Fruit fly (Drosophila melanogaster) whole organism, embryonic: ENCODE results near the gene CG2129.

ENCODE experiments used
- Abd-B ChIP-seq: fragments of 200-800 bp; sonication (Bioruptor generic); optimal IDR thresholded peaks from 2 replicates; lab custom pipeline; 2018; ENCODE audit warnings: missing biosample characterization, mild to moderate bottlenecking, missing genetic modification characterization, moderate library complexity
- Adf1 ChIP-seq: fragments of 200-800 bp; sonication (Bioruptor generic); IDR thresholded peaks from 2 replicates; pipeline ENCODE4 v1.3.6; 2022; ENCODE audit warnings: missing biosample characterization, missing genetic modification characterization
- Antp ChIP-seq: fragments of 200-800 bp; sonication (Bioruptor generic); optimal IDR thresholded peaks from 3 replicates; lab custom pipeline; 2016; ENCODE audit warnings: missing biosample characterization, missing genetic modification characterization
- Atf6 ChIP-seq: fragments of 200-800 bp; sonication (Bioruptor generic); IDR thresholded peaks from 2 replicates; pipeline ENCODE4 v1.3.6; 2022; ENCODE audit warnings: missing biosample characterization, missing genetic modification characterization
- CG10267 ChIP-seq: fragments of 200-800 bp; sonication (Bioruptor generic); optimal IDR thresholded peaks from 2 replicates; lab custom pipeline; 2018; ENCODE audit warnings: missing biosample characterization, mild to moderate bottlenecking, missing genetic modification characterization, moderate library complexity
- CG11398 ChIP-seq: fragments of 200-800 bp; sonication (Bioruptor generic); optimal IDR thresholded peaks from 2 replicates; lab custom pipeline; 2016; ENCODE audit warnings: missing biosample characterization, missing genetic modification characterization
- CG12744 ChIP-seq: fragments of 200-800 bp; sonication (Bioruptor generic); optimal IDR thresholded peaks from 2 replicates; lab custom pipeline; 2016; ENCODE audit warnings: missing biosample characterization, missing genetic modification characterization
- CG14050 ChIP-seq: fragments of 200-800 bp; sonication (Bioruptor generic); IDR thresholded peaks from 3 replicates; pipeline ENCODE4 v1.3.6; 2022; ENCODE audit warnings: missing biosample characterization, missing genetic modification characterization
- CG30403 ChIP-seq: fragments of 200-800 bp; sonication (Bioruptor generic); optimal IDR thresholded peaks from 3 replicates; lab custom pipeline; 2016; ENCODE audit warnings: missing biosample characterization, missing genetic modification characterization
- CG31441 ChIP-seq: fragments of 200-800 bp; sonication (Bioruptor generic); IDR thresholded peaks from 2 replicates; pipeline ENCODE4 v1.3.6; 2022; ENCODE audit warnings: missing biosample characterization, missing genetic modification characterization
- CG3281 ChIP-seq: fragments of 200-800 bp; sonication (Bioruptor generic); optimal IDR thresholded peaks from 3 replicates; lab custom pipeline; 2017; ENCODE audit warnings: missing biosample characterization, mild to moderate bottlenecking, missing genetic modification characterization
- CG34376 ChIP-seq: fragments of 200-800 bp; sonication (Bioruptor generic); optimal IDR thresholded peaks from 2 replicates; lab custom pipeline; 2018; ENCODE audit warnings: missing biosample characterization, mild to moderate bottlenecking, missing genetic modification characterization
- CG4360 ChIP-seq: fragments of 200-800 bp; sonication (Bioruptor generic); IDR thresholded peaks from 2 replicates; pipeline ENCODE4 v1.3.6; 2022; ENCODE audit warnings: missing biosample characterization, missing genetic modification characterization
- CG7556 ChIP-seq: fragments of 200-800 bp; sonication (Bioruptor generic); optimal IDR thresholded peaks from 2 replicates; lab custom pipeline; 2017; ENCODE audit warnings: missing biosample characterization, mild to moderate bottlenecking, missing genetic modification characterization
- CG7745 ChIP-seq: fragments of 200-800 bp; sonication (Bioruptor generic); optimal IDR thresholded peaks from 2 replicates; lab custom pipeline; 2018; ENCODE audit warnings: missing biosample characterization, mild to moderate bottlenecking, missing genetic modification characterization, moderate library complexity
- CG8388 ChIP-seq: fragments of 200-800 bp; sonication (Bioruptor generic); optimal IDR thresholded peaks from 2 replicates; lab custom pipeline; 2019; ENCODE audit warnings: missing biosample characterization, mild to moderate bottlenecking, missing genetic modification characterization, moderate library complexity
- CG9609 ChIP-seq: fragments of 200-800 bp; sonication (Bioruptor generic); optimal IDR thresholded peaks from 3 replicates; lab custom pipeline; 2016; ENCODE audit warnings: missing biosample characterization, missing genetic modification characterization
- CHES-1-like ChIP-seq: fragments of 200-800 bp; sonication (Bioruptor generic); optimal IDR thresholded peaks from 2 replicates; lab custom pipeline; 2016; ENCODE audit warnings: missing biosample characterization, missing genetic modification characterization
- CkIIα-i1 ChIP-seq: fragments of 200-800 bp; sonication (Bioruptor generic); IDR thresholded peaks from 2 replicates; pipeline ENCODE4 v1.3.6; 2022; ENCODE audit warnings: missing biosample characterization, missing genetic modification characterization
- D19A ChIP-seq: fragments of 200-800 bp; optimal IDR thresholded peaks from 3 replicates; lab custom pipeline; 2019; ENCODE audit warnings: missing biosample characterization, mild to moderate bottlenecking, missing genetic modification characterization, moderate library complexity
- Lhr ChIP-seq: fragments of 200-800 bp; sonication (Bioruptor generic); optimal IDR thresholded peaks from 3 replicates; lab custom pipeline; 2017; ENCODE audit warnings: mild to moderate bottlenecking, missing biosample characterization, missing genetic modification reagents, missing genetic modification characterization
- Lpt ChIP-seq: fragments of >200 bp; optimal IDR thresholded peaks from 2 replicates; lab custom pipeline; 2018; ENCODE audit warnings: missing biosample characterization, missing genetic modification characterization
- Max ChIP-seq: fragments of 200-800 bp; sonication (Bioruptor generic); optimal IDR thresholded peaks from 2 replicates; lab custom pipeline; 2016; ENCODE audit warnings: missing biosample characterization, mild to moderate bottlenecking, missing genetic modification characterization
- Med ChIP-seq: fragments of 200-800 bp; sonication (Bioruptor generic); peaks from one replicate; lab custom pipeline; 2016; ENCODE audit warnings: missing biosample characterization, missing genetic modification characterization, mild to moderate bottlenecking, inconsistent platforms, moderate library complexity
- Nf-YC ChIP-seq: fragments of 200-800 bp; optimal IDR thresholded peaks from 3 replicates; lab custom pipeline; 2019; ENCODE audit warnings: missing biosample characterization, mild to moderate bottlenecking, missing genetic modification characterization, moderate library complexity
- Sry-δ ChIP-seq: fragments of 200-800 bp; sonication (Bioruptor generic); optimal IDR thresholded peaks from 2 replicates; lab custom pipeline; 2016; ENCODE audit warnings: missing biosample characterization, missing genetic modification characterization
- Trl ChIP-seq, 3 experiments: fragments of >200 bp in 2 of 3; fragments of 200-800 bp in 1 of 3; sonication (Bioruptor generic) in 1 of 3; optimal IDR thresholded peaks; 2 replicates in 1 of 3; 3 replicates in 2 of 3; lab custom pipeline; 2016 to 2017; ENCODE audit warnings: missing biosample characterization in 1 of 3, missing genetic modification characterization in 1 of 3
- Usf ChIP-seq: fragments of 200-800 bp; sonication (Bioruptor generic); optimal IDR thresholded peaks from 2 replicates; lab custom pipeline; 2017; ENCODE audit warnings: missing genotype, missing biosample characterization, missing genetic modification characterization
- ac ChIP-seq: fragments of 200-800 bp; sonication (Bioruptor generic); optimal IDR thresholded peaks from 3 replicates; lab custom pipeline; 2017; ENCODE audit warnings: missing biosample characterization, mild to moderate bottlenecking, missing genetic modification characterization
- ato ChIP-seq: fragments of 200-800 bp; sonication (Bioruptor generic); IDR thresholded peaks from 2 replicates; pipeline ENCODE4 v1.3.6; 2022; ENCODE audit warnings: missing biosample characterization, missing genetic modification characterization; ENCODE audit not compliant: partially characterized antibody
- az2 ChIP-seq: fragments of 200-800 bp; sonication (Bioruptor generic); optimal IDR thresholded peaks from 3 replicates; lab custom pipeline; 2016; ENCODE audit warnings: missing biosample characterization, missing genetic modification characterization
- bab2 ChIP-seq: fragments of 200-800 bp; sonication (Bioruptor generic); optimal IDR thresholded peaks from 2 replicates; lab custom pipeline; 2016; ENCODE audit warnings: missing biosample characterization, missing genetic modification characterization
- bcd ChIP-seq: fragments of 200-800 bp; sonication (Bioruptor generic); optimal IDR thresholded peaks from 2 replicates; lab custom pipeline; 2017; ENCODE audit warnings: missing biosample characterization, mild to moderate bottlenecking, missing genetic modification characterization
- cato ChIP-seq: fragments of 200-800 bp; sonication (Bioruptor generic); optimal IDR thresholded peaks from 2 replicates; lab custom pipeline; 2016; ENCODE audit warnings: missing biosample characterization, missing genetic modification characterization, borderline replicate concordance
- chn ChIP-seq: fragments of 200-800 bp; sonication (Bioruptor generic); optimal IDR thresholded peaks from 2 replicates; lab custom pipeline; 2016; ENCODE audit warnings: missing biosample characterization, missing genetic modification characterization
- dati ChIP-seq: fragments of 200-800 bp; sonication (Bioruptor generic); IDR thresholded peaks from 2 replicates; pipeline ENCODE4 v1.3.6; 2022; ENCODE audit warnings: missing biosample characterization, missing genetic modification characterization
- dmrt99B ChIP-seq: fragments of 200-800 bp; sonication (Bioruptor generic); optimal IDR thresholded peaks from 2 replicates; lab custom pipeline; 2018; ENCODE audit warnings: missing biosample characterization, mild to moderate bottlenecking, missing genetic modification characterization, moderate library complexity
- ind ChIP-seq: fragments of 200-800 bp; sonication (Bioruptor generic); optimal IDR thresholded peaks from 3 replicates; lab custom pipeline; 2016; ENCODE audit warnings: missing biosample characterization, missing genetic modification characterization
- lilli ChIP-seq: fragments of 200-800 bp; sonication (Bioruptor generic); optimal IDR thresholded peaks from 3 replicates; lab custom pipeline; 2016; ENCODE audit warnings: missing biosample characterization, missing genetic modification characterization
- lmd ChIP-seq: fragments of 200-800 bp; sonication (Bioruptor generic); IDR thresholded peaks from 2 replicates; pipeline ENCODE4 v1.3.6; 2022; ENCODE audit warnings: missing biosample characterization, missing genetic modification characterization
- nom ChIP-seq: fragments of 200-800 bp; sonication (Bioruptor generic); optimal IDR thresholded peaks from 2 replicates; lab custom pipeline; 2017; ENCODE audit warnings: missing biosample characterization, missing genetic modification characterization, mild to moderate bottlenecking, moderate library complexity, missing genetic modification reagents
- pan ChIP-seq, 4 experiments: fragments of >200 bp in 3 of 4; fragments of 200-800 bp in 1 of 4; sonication (Bioruptor generic) in 1 of 4; optimal IDR thresholded peaks in 3 of 4; IDR thresholded peaks in 1 of 4; 2 replicates each; pipeline versions ENCODE4 v1.3.6 to Lab custom; 2017 to 2022; ENCODE audit warnings: missing biosample characterization in 2 of 4, missing genetic modification characterization in 2 of 4, mixed read lengths in 1 of 4
- psq ChIP-seq: fragments of 200-800 bp; sonication (Bioruptor generic); optimal IDR thresholded peaks from 2 replicates; lab custom pipeline; 2017; ENCODE audit warnings: missing biosample characterization, missing genetic modification characterization
- ro ChIP-seq: fragments of 200-800 bp; sonication (Bioruptor generic); IDR thresholded peaks from 2 replicates; pipeline ENCODE4 v1.3.6; 2022; ENCODE audit warnings: missing biosample characterization, missing genetic modification characterization
- sima ChIP-seq: fragments of 200-800 bp; sonication (Bioruptor generic); optimal IDR thresholded peaks from 2 replicates; lab custom pipeline; 2016; ENCODE audit warnings: missing biosample characterization, missing genetic modification characterization
- slou ChIP-seq: fragments of 200-800 bp; sonication (Bioruptor generic); optimal IDR thresholded peaks from 3 replicates; lab custom pipeline; 2016; ENCODE audit warnings: missing biosample characterization, missing genetic modification characterization
- sna ChIP-seq: fragments of 200-800 bp; sonication (Bioruptor generic); IDR thresholded peaks from 2 replicates; pipeline ENCODE4 v1.3.6; 2022; ENCODE audit warnings: missing biosample characterization, missing genetic modification characterization; ENCODE audit not compliant: partially characterized antibody
- vnd ChIP-seq: fragments of 200-800 bp; sonication (Bioruptor generic); IDR thresholded peaks from 3 replicates; pipeline ENCODE4 v1.3.6; 2022; ENCODE audit warnings: missing biosample characterization, missing genetic modification characterization; ENCODE audit not compliant: partially characterized antibody
- wdn ChIP-seq: fragments of 200-800 bp; sonication (Bioruptor generic); IDR thresholded peaks from 2 replicates; pipeline ENCODE4 v1.3.6; 2022; ENCODE audit warnings: missing biosample characterization, missing genetic modification characterization
- zfh2 ChIP-seq: fragments of 200-800 bp; sonication (Bioruptor generic); optimal IDR thresholded peaks from 2 replicates; lab custom pipeline; 2016; ENCODE audit warnings: missing biosample characterization, missing genetic modification characterization

Gene CG2129

dm6 chrX:8145501-8146157 is at the start of gene CG2129, which contains the start of gene alpha-PheRS (continued):
- TF ChIP-seq ro (GFP tag; lab: Robert Waterston, UW), result no peak
- TF ChIP-seq ac (GFP tag; lab: Kevin White, UChicago), result no peak
- no peak for TF ChIP-seq Abd-B
- TF ChIP-seq Usf (GFP tag; lab: Kevin White, UChicago), result no peak
- no peak for TF ChIP-seq CG14050
- TF ChIP-seq CG12744, result no peak
- TF ChIP-seq chn (GFP tag; lab: Kevin White, UChicago), result no peak
- TF ChIP-seq bab2, result no peak
- no peak for TF ChIP-seq Lhr (GFP tag; lab: Kevin White, UChicago)
- TF ChIP-seq CG3281, result peak; percentile 13
- peak; percentile 51 for TF ChIP-seq CG10267
- TF ChIP-seq nom (GFP tag; lab: Kevin White, UChicago), result no peak
- no peak for TF ChIP-seq Trl (optimal IDR thresholded peaks at IDR 0.05; lab: Kevin White, UChicago)
- no peak for TF ChIP-seq Trl (GFP tag; optimal IDR thresholded peaks at IDR 0.05; lab: Kevin White, UChicago)
- no peak for TF ChIP-seq psq (GFP tag; lab: Kevin White, UChicago)
- no peak for TF ChIP-seq slou (GFP tag; lab: Kevin White, UChicago)
- peak; percentile 37 for TF ChIP-seq Max (GFP tag; lab: Kevin White, UChicago)
- peak; percentile 9 for TF ChIP-seq CG8388 (GFP tag; lab: Kevin White, UChicago)
- no peak for TF ChIP-seq lmd (GFP tag; lab: Robert Waterston, UW)
- TF ChIP-seq az2, result no peak
- TF ChIP-seq CkIIα-i1, result no peak
- TF ChIP-seq CG34376 (GFP tag; lab: Kevin White, UChicago), result peak; percentile 52
- peak; percentile 69 for TF ChIP-seq Med (GFP tag; lab: Kevin White, UChicago)
- TF ChIP-seq CG4360 (GFP tag; lab: Robert Waterston, UW), result no peak
- TF ChIP-seq D19A (tag; lab: Kevin White, UChicago), result no peak
- TF ChIP-seq ind (GFP tag; lab: Kevin White, UChicago), result no peak
- peak; percentile 10 for TF ChIP-seq Sry-δ (GFP tag; lab: Kevin White, UChicago)
- TF ChIP-seq Antp (GFP tag; lab: Kevin White, UChicago), result no peak
- TF ChIP-seq lilli (GFP tag; lab: Kevin White, UChicago), result peak; percentile 32
- no peak for TF ChIP-seq ato
- peak; percentile 36 for TF ChIP-seq CG30403 (GFP tag; lab: Kevin White, UChicago)
- TF ChIP-seq sna, result no peak
- TF ChIP-seq CG31441 (GFP tag; lab: Robert Waterston, UW), result no peak
- TF ChIP-seq Adf1, result no peak
- no peak for TF ChIP-seq sima (GFP tag; lab: Kevin White, UChicago)
- no peak for TF ChIP-seq vnd
- no peak for TF ChIP-seq dati (GFP tag; lab: Robert Waterston, UW)
- TF ChIP-seq CG9609 (GFP tag; lab: Kevin White, UChicago), result no peak
- TF ChIP-seq Atf6, result no peak
- no peak for TF ChIP-seq CHES-1-like (GFP tag; lab: Kevin White, UChicago)
- no peak for TF ChIP-seq Lpt (GFP tag; lab: Kevin White, UChicago)
- no peak for TF ChIP-seq CG7745 (tag; lab: Kevin White, UChicago)
- no peak for TF ChIP-seq dmrt99B (tag; lab: Kevin White, UChicago)
- peak; percentile 48 for TF ChIP-seq Nf-YC (tag; lab: Kevin White, UChicago)
- TF ChIP-seq CG7556, result peak; percentile 32
- TF ChIP-seq CG11398, result no peak
- TF ChIP-seq bcd, result no peak
- TF ChIP-seq cato (GFP tag; lab: Kevin White, UChicago), result no peak
- no peak for TF ChIP-seq pan (optimal IDR thresholded peaks at IDR 0.05; lab: Kevin White, UChicago)
- no peak for TF ChIP-seq pan (GFP tag; optimal IDR thresholded peaks at IDR 0.05 in 1 of 2, IDR thresholded peaks at IDR 0.05 in 1 of 2)
- TF ChIP-seq zfh2, result no peak
- no peak for TF ChIP-seq wdn (GFP tag; lab: Robert Waterston, UW)
